Fruit fly (Drosophila melanogaster): ENCODE measurements around the gene CG43155.
A peak's percentile ranks its signal among the peaks of the same experiment; 100 is the strongest.

dm6 chrX:11483297-11483696 is 23.7 kb downstream of the CG43155 start, which contains the start of gene Uba5:
- no peak for TF ChIP-seq Ets98B (GFP tag; IDR thresholded peaks at IDR 0.05)
- TF ChIP-seq fd96Ca (GFP tag; IDR thresholded peaks at IDR 0.05): no peak
- TF ChIP-seq Snoo (tag; optimal IDR thresholded peaks at IDR 0.05): no peak
- no peak for TF ChIP-seq CG8301 (tag; optimal IDR thresholded peaks at IDR 0.05)
- TF ChIP-seq CG8159 (tag; optimal IDR thresholded peaks at IDR 0.05): no peak
- no peak for TF ChIP-seq EcR (GFP tag; optimal IDR thresholded peaks at IDR 0.05)
- TF ChIP-seq CG13204 (GFP tag; optimal IDR thresholded peaks at IDR 0.05): no peak
- no peak for TF ChIP-seq CG9948 (tag; optimal IDR thresholded peaks at IDR 0.05)
- peak; percentile 44; the same call in 1 of the 3 replicates for TF ChIP-seq CG4496 (GFP tag; IDR thresholded peaks at IDR 0.05)
- TF ChIP-seq CG34367 (tag; optimal IDR thresholded peaks at IDR 0.05): no peak
- no peak for TF ChIP-seq gl (tag; optimal IDR thresholded peaks at IDR 0.05)

Data from whole organism, pupa.